Fruit fly (Drosophila melanogaster) whole organism: ENCODE data around the gene Usp39.

Experiments used
- Dll ChIP-seq: fragments of >200 bp; optimal IDR thresholded peaks from 2 replicates; lab custom pipeline; 2017
- psq ChIP-seq: fragments of >200 bp; optimal IDR thresholded peaks from 2 replicates; lab custom pipeline; 2017
- usp ChIP-seq: fragments of >200 bp; optimal IDR thresholded peaks from 2 replicates; lab custom pipeline; 2017; ENCODE audit warnings: missing biosample characterization, missing genetic modification characterization, mixed read lengths

DNA sequence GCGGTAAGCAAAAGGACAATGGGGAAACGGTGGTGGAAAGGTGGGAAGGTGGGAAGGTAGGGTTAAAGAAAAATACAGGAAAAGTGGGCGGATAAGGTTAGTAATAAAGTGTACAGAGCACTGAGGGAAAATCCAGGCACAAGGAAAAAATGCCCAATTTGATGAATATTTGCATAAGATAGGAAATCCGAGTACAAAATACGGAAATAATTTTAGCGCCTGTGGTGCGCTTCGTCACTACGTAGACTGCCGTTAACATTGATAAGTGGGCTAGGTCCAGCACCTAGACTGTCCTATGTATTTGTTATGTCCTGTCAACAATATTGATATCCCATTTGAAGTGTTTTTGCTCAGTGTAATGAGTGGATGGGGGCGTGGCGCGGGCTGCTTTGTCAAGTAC is 43.0 kb downstream of the Usp39 start:
- TF ChIP-seq Dll (lab: Kevin White, UChicago): no peak
- TF ChIP-seq psq (lab: Kevin White, UChicago): no peak
- TF ChIP-seq usp: no peak
